Worm (Caenorhabditis elegans): Measurements from ENCODE around the gene fbxa-113.

Gene fbxa-113

DNA sequence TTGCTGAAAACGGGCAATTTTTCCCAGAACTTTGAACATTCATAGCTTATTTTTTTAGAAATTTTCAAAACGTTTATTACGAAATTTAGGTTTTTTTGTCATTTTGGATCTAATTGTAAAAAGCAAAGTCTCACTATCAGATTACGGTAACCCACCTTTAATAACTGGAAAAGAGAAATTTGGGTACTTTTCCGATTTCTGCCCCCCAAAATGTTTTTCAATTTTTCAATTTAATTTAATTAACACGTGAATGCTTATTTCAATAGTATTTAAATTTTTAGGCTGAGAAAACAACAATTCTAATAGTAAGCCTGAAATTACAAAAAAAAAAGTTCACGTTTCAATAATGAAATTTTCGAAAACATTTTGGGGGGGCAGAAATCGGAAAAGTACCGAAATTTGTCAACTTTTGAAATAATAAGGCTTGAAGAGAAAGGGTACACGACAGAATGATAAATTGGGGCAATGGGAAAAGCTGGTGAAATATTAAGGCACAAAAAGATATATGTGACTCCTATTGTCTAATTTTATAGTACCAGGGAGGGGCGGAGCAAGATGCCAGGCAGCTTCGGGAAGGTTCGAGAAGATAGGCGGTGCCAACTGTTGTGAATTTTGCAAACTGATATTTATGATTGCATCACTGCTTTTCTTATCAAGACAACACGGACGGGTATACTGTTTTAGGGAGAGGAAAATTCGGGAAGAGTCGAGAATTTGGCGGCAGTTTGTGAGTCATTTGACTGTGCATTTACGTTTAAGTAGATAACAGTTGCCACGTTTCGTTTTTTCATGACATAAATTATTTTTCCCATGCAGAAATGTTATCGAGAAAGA is 38.9 kb upstream of the fbxa-113 start, which contains the start of gene F19B2.5 (continued):
- TF ChIP-seq pha-4 (GFP tag; IDR thresholded peaks at IDR 0.05) (0 out of 2 replicates have a peak, but pooled peaks have one; percentile 50), pha-4 (tag; optimal IDR thresholded peaks at IDR 0.05) (no peak), Y5F2A.4 (GFP tag; optimal IDR thresholded peaks at IDR 0.05) (no peak), jun-1 (tag; optimal IDR thresholded peaks at IDR 0.05) (peak; percentile 66), lin-15B (tag; optimal IDR thresholded peaks at IDR 0.05) (no peak), F49E8.2 (tag; optimal IDR thresholded peaks at IDR 0.05; ENCODE audit: borderline replicate concordance) (no peak), lir-3 (tag; optimal IDR thresholded peaks at IDR 0.05) (no peak), nhr-25 (tag; optimal IDR thresholded peaks at IDR 0.05; ENCODE audit: borderline replicate concordance, insufficient read depth) (no peak), ztf-7 (tag; optimal IDR thresholded peaks at IDR 0.05) (peak; percentile 25), D1046.2 (GFP tag; IDR thresholded peaks at IDR 0.05) (no peak), madf-9 (GFP tag; conservative IDR thresholded peaks at IDR 0.05) (0 out of 2 replicates have a peak, but pooled peaks have one; percentile 13), nhr-76 (tag; optimal IDR thresholded peaks at IDR 0.05) (no peak), mdt-29 (GFP tag; IDR thresholded peaks at IDR 0.05) (peak; percentile 100), aly-2 (tag; optimal IDR thresholded peaks at IDR 0.05) (no peak), Y48G9A.11 (GFP tag; IDR thresholded peaks at IDR 0.05) (no peak), fos-1 (tag; optimal IDR thresholded peaks at IDR 0.05) (no peak), nhr-77 (tag; optimal IDR thresholded peaks at IDR 0.05) (peak; percentile 49), T26A8.4 (GFP tag; IDR thresholded peaks at IDR 0.05) (peak; percentile 74), F10B5.3 (tag; optimal IDR thresholded peaks at IDR 0.05) (no peak), mxl-3 (GFP tag; optimal IDR thresholded peaks at IDR 0.05) (no peak), vab-7 (GFP tag; IDR thresholded peaks at IDR 0.05) (no peak), unc-39 (tag; optimal IDR thresholded peaks at IDR 0.05) (no peak), nhr-11 (tag; optimal IDR thresholded peaks at IDR 0.05) (no peak), mes-2 (tag; optimal IDR thresholded peaks at IDR 0.05; ENCODE audit: poor library complexity, severe bottlenecking) (no peak), zfp-2 (tag; optimal IDR thresholded peaks at IDR 0.05) (no peak), hmg-1.1 (GFP tag; IDR thresholded peaks at IDR 0.05) (0 out of 2 replicates have a peak, but pooled peaks have one; percentile 6), unc-130 (GFP tag; optimal IDR thresholded peaks at IDR 0.05) (no peak), fkh-10 (GFP tag; optimal IDR thresholded peaks at IDR 0.05) (no peak), nhr-237 (tag; optimal IDR thresholded peaks at IDR 0.05) (no peak)

DNA sequence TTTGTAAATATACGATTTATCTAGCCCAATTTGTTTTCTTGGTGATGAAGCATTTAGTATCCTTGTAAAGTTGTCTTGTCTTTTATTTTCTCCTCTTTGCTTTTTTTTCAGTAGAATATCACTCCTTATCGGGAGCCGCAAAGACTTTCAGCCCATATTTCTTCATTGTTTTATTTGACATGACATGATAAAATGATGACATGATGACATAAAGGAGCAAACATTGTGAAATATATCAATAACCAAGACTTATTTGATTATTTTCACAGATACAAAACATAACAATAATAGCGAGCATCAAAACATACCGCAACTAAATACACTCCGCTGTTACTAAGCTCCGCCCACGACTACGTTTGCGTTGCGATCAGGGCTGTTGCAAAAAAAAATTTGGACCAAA is 37.4 kb upstream of the fbxa-113 start:
- TF ChIP-seq aha-1 (tag) (peak; percentile 57), daf-16 (GFP tag; optimal IDR thresholded peaks at IDR 0.05) (no peak), daf-16 (tag; optimal IDR thresholded peaks at IDR 0.05) (peak; percentile 85), dmd-8 (GFP tag; IDR thresholded peaks at IDR 0.05) (no peak), dve-1 (tag; optimal IDR thresholded peaks at IDR 0.05; ENCODE audit: insufficient read depth) (peak; percentile 71), pqm-1 (tag; optimal IDR thresholded peaks at IDR 0.05) (peak; percentile 16)

DNA sequence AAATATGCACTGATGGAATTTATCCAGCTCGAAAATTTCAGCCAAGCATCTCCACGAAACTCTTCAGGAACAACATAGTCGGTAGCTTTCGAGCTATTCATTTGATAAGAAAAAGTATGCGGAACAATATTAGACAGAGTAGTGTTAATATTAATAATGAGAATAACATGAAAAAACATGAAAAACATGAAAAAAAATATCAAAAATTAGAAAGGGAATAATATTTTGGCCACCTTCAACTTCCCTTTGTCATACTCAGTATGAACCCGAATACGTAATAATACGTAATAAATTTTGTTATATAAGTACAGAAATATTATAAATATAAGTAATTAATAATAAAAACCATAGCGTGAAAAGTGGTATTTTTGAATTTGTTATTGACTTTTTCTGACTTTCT is 31.2 kb upstream of the fbxa-113 start, which contains the start of gene srw-39:
srw-39 (minus strand) TSS at position 101 of the 400 bp plus-strand sequence.
- TF ChIP-seq T26A8.4 (GFP tag; IDR thresholded peaks at IDR 0.05) (no peak), R02D3.7 (tag; optimal IDR thresholded peaks at IDR 0.05) (no peak), dmd-9 (GFP tag; IDR thresholded peaks at IDR 0.05) (no peak), T20F7.1 (GFP tag; optimal IDR thresholded peaks at IDR 0.05) (no peak), zfp-2 (tag; optimal IDR thresholded peaks at IDR 0.05) (no peak), lir-3 (tag; optimal IDR thresholded peaks at IDR 0.05) (no peak), nhr-11 (tag; optimal IDR thresholded peaks at IDR 0.05) (no peak), php-3 (GFP tag; IDR thresholded peaks at IDR 0.05) (no peak)

All from whole organism, L4 larva.